Fruit fly (Drosophila melanogaster): ENCODE data around the gene nej.

The nej gene

dm6 chrX:9686546-9687219 is at the start of gene nej:
nej (minus strand) TSS chrX:9687066.
- TF ChIP-seq Trl (optimal IDR thresholded peaks at IDR 0.05) (peak in 1 of 2 experiments; percentile 53), Trl (GFP tag; optimal IDR thresholded peaks at IDR 0.05) (no peak), CG17385 (GFP tag; optimal IDR thresholded peaks at IDR 0.05) (peak; percentile 90), Stat92E (GFP tag; optimal IDR thresholded peaks at IDR 0.05) (no peak), CG6175 (GFP tag; IDR thresholded peaks at IDR 0.05) (peak; percentile 71; the same call in 1 of the 3 replicates), tll (GFP tag; optimal IDR thresholded peaks at IDR 0.05) (no peak), sens (GFP tag) (peak; percentile 45), CG2199 (GFP tag; IDR thresholded peaks at IDR 0.05) (peak; percentile 8; the same call in 1 of the 3 replicates), bowl (GFP tag; IDR thresholded peaks at IDR 0.05) (no peak), CG15696 (tag; optimal IDR thresholded peaks at IDR 0.05) (no peak), esg (GFP tag; conservative IDR thresholded peaks at IDR 0.05) (no peak), sqz (GFP tag; optimal IDR thresholded peaks at IDR 0.05) (peak; percentile 97), CG11504 (tag; optimal IDR thresholded peaks at IDR 0.05) (peak; percentile 36), HmgD (GFP tag; optimal IDR thresholded peaks at IDR 0.05) (peak; percentile 2), E2f2 (GFP tag; IDR thresholded peaks at IDR 0.05) (peak; percentile 39; the same call in 1 of the 2 replicates), cg (GFP tag; optimal IDR thresholded peaks at IDR 0.05) (peak; percentile 91), CG6683 (GFP tag; optimal IDR thresholded peaks at IDR 0.05) (no peak), wek (GFP tag; optimal IDR thresholded peaks at IDR 0.05) (peak; percentile 21), CG1832 (GFP tag; optimal IDR thresholded peaks at IDR 0.05) (peak; percentile 92), CG4360 (GFP tag; IDR thresholded peaks at IDR 0.05) (no peak), kni (GFP tag; optimal IDR thresholded peaks at IDR 0.05) (peak; percentile 92), zen (tag; optimal IDR thresholded peaks at IDR 0.05) (no peak), CG3407 (GFP tag; optimal IDR thresholded peaks at IDR 0.05) (peak; percentile 34), CG5180 (GFP tag; optimal IDR thresholded peaks at IDR 0.05) (peak; percentile 33), CG8478 (optimal IDR thresholded peaks at IDR 0.05) (peak; percentile 93), CG6813 (GFP tag; optimal IDR thresholded peaks at IDR 0.05) (peak; percentile 16), CG42726 (GFP tag; IDR thresholded peaks at IDR 0.05; ENCODE audit: partially characterized antibody) (peak; percentile 22; the same call in 1 of the 2 replicates), HLHmδ (GFP tag; optimal IDR thresholded peaks at IDR 0.05) (peak; percentile 49), CG34422 (GFP tag; IDR thresholded peaks at IDR 0.05) (0 out of 3 replicates have a peak, but pooled peaks have one; percentile 40), Med (GFP tag) (peak; percentile 87), zfh1 (GFP tag; IDR thresholded peaks at IDR 0.05) (0 out of 3 replicates have a peak, but pooled peaks have one; percentile 18), HmgZ (tag; optimal IDR thresholded peaks at IDR 0.05) (peak; percentile 16), MESR4 (GFP tag; optimal IDR thresholded peaks at IDR 0.05) (peak; percentile 68), fru (optimal IDR thresholded peaks at IDR 0.05) (peak; percentile 45), CG10321 (GFP tag; IDR thresholded peaks at IDR 0.05) (peak; percentile 93), lmd (GFP tag; IDR thresholded peaks at IDR 0.05) (no peak), CG16813 (GFP tag; IDR thresholded peaks at IDR 0.05; ENCODE audit: partially characterized antibody) (peak; percentile 21; the same call in 1 of the 3 replicates), kah (GFP tag; optimal IDR thresholded peaks at IDR 0.05) (peak; percentile 44), Rfx (GFP tag; IDR thresholded peaks at IDR 0.05) (peak; percentile 17; the same call in 1 of the 2 replicates), fd64A (GFP tag; optimal IDR thresholded peaks at IDR 0.05) (peak; percentile 42), Nf-YC (tag; optimal IDR thresholded peaks at IDR 0.05) (peak; percentile 65), pfk (GFP tag; optimal IDR thresholded peaks at IDR 0.05) (peak; percentile 12), CG12155 (GFP tag; optimal IDR thresholded peaks at IDR 0.05) (peak; percentile 99), Deaf1 (tag; optimal IDR thresholded peaks at IDR 0.05) (peak; percentile 32), ewg (GFP tag; optimal IDR thresholded peaks at IDR 0.05) (peak; percentile 7), crol (GFP tag; IDR thresholded peaks at IDR 0.05) (peak; percentile 64), unpg (GFP tag; optimal IDR thresholded peaks at IDR 0.05) (peak; percentile 3), D (optimal IDR thresholded peaks at IDR 0.05) (peak; percentile 67), D (GFP tag; optimal IDR thresholded peaks at IDR 0.05) (peak; percentile 5)

All from whole organism, embryonic.